Worm (Caenorhabditis elegans) whole organism, midembryonic: ENCODE data around the gene F48G7.10.

Source experiments
- T22C8.4 ChIP-seq: fragments of 200-800 bp; sonication (Bioruptor generic); IDR thresholded peaks from 2 replicates; pipeline ENCODE4 v1.3.6; 2022; ENCODE audit warnings: missing genetic modification characterization, missing compliant biosample characterization
- cog-1 ChIP-seq: sonication (generic microtip); optimal IDR thresholded peaks from 2 replicates; lab custom pipeline; 2016; ENCODE audit warnings: missing genetic modification characterization, missing compliant biosample characterization
- klf-2 ChIP-seq: fragments of 200-800 bp; sonication (Bioruptor generic); conservative IDR thresholded peaks from 2 replicates; pipeline ENCODE4 v1.3.6; 2022; ENCODE audit warnings: missing genetic modification reagents, missing genetic modification characterization, missing compliant biosample characterization
- med-1 ChIP-seq: sonication (generic microtip); optimal IDR thresholded peaks from 2 replicates; lab custom pipeline; 2017; ENCODE audit warnings: missing genetic modification characterization, mild to moderate bottlenecking, missing compliant biosample characterization, antibody characterized with exemption, missing genetic modification reagents; ENCODE audit not compliant: insufficient read depth
- ref-1 ChIP-seq: fragments of 200-800 bp; sonication (Bioruptor generic); conservative IDR thresholded peaks from 2 replicates; pipeline ENCODE4 v1.3.6; 2022; ENCODE audit warnings: missing genetic modification reagents, missing genetic modification characterization, missing compliant biosample characterization
- tab-1 ChIP-seq: fragments of 200-800 bp; sonication (Bioruptor generic); IDR thresholded peaks from 2 replicates; pipeline ENCODE4 v1.3.6; 2022; ENCODE audit warnings: missing genetic modification characterization, missing compliant biosample characterization
- ztf-23 ChIP-seq: fragments of 200-800 bp; sonication (Bioruptor generic); IDR thresholded peaks from 2 replicates; pipeline ENCODE4 v1.3.6; 2022; ENCODE audit warnings: missing genetic modification reagents, missing genetic modification characterization, missing compliant biosample characterization
- ztf-29 ChIP-seq: fragments of 200-800 bp; sonication (Bioruptor generic); IDR thresholded peaks from 2 replicates; pipeline ENCODE4 v1.3.6; 2022; ENCODE audit warnings: missing genetic modification reagents, missing genetic modification characterization, missing compliant biosample characterization

DNA sequence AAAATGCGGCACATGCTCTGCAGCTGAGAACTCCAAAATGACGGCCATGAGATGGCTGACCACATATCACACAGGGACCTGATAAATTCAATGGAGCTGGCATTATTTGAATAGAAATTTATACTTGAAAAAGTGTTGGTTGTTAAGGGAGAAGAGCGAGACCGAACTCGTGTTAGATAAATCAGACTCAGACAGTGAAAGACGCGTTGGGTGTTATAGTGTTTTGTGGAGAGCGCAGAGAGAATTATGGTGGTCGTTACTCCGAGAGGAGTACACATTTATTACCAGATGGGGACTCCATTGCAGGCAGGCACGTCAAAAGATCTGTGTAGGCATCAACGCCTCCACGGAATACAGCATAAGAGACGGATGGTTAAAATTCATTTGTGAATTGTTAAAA lies 8.0 kb upstream of the F48G7.10 start, which contains the start of gene nhr-190:
- TF ChIP-seq cog-1 (tag; lab: Kevin White, UChicago), result no peak
- TF ChIP-seq klf-2, result no peak
- no peak for TF ChIP-seq ref-1
- TF ChIP-seq tab-1 (GFP tag; lab: Robert Waterston, UW), result no peak
- TF ChIP-seq med-1 (GFP tag; lab: Kevin White, UChicago), result no peak
- TF ChIP-seq ztf-23, result no peak
- TF ChIP-seq T22C8.4 (GFP tag; lab: Robert Waterston, UW), result no peak
- TF ChIP-seq ztf-29 (GFP tag; lab: Robert Waterston, UW), result no peak
